Worm (Caenorhabditis elegans) whole organism, young adult: Measurements from ENCODE around the gene iars-1.

ENCODE experiments used
- B0019.2 ChIP-seq: fragments of 200-800 bp; sonication (Bioruptor generic); conservative IDR thresholded peaks from 2 replicates; pipeline ENCODE4 v1.3.6; 2022; ENCODE audit warnings: missing genetic modification reagents, missing genetic modification characterization, missing compliant biosample characterization
- C06A6.2 ChIP-seq: fragments of 200-800 bp; sonication (Bioruptor generic); conservative IDR thresholded peaks from 2 replicates; pipeline ENCODE4 v1.3.6; 2022; ENCODE audit warnings: missing genetic modification characterization, missing compliant biosample characterization
- F10E7.11 ChIP-seq: sonication (generic microtip); optimal IDR thresholded peaks from 2 replicates; lab custom pipeline; 2017; ENCODE audit warnings: mild to moderate bottlenecking, missing genetic modification characterization, moderate library complexity, missing compliant biosample characterization
- ceh-91 ChIP-seq: fragments of 200-800 bp; sonication (Bioruptor generic); IDR thresholded peaks from 2 replicates; pipeline ENCODE4 v1.3.6; 2022; ENCODE audit warnings: missing genetic modification reagents, missing genetic modification characterization, missing compliant biosample characterization
- gei-17 ChIP-seq: fragments of 200-800 bp; sonication (Bioruptor generic); optimal IDR thresholded peaks from 2 replicates; lab custom pipeline; 2018; ENCODE audit warnings: mild to moderate bottlenecking, missing genetic modification characterization, missing compliant biosample characterization
- lin-40 ChIP-seq: sonication (generic microtip); optimal IDR thresholded peaks from 2 replicates; lab custom pipeline; 2016; ENCODE audit warnings: missing genetic modification characterization, mild to moderate bottlenecking, missing compliant biosample characterization, missing genotype, missing genetic modification reagents
- snpc-1.3 ChIP-seq: sonication (generic microtip); optimal IDR thresholded peaks from 2 replicates; lab custom pipeline; 2017; ENCODE audit warnings: missing genetic modification characterization, mild to moderate bottlenecking, missing compliant biosample characterization, antibody characterized with exemption, moderate library complexity, missing genotype, missing genetic modification reagents; ENCODE audit not compliant: insufficient read depth
- unc-62 ChIP-seq: fragments of 150-350 bp; optimal IDR thresholded peaks from 2 replicates; lab custom pipeline; 2014; ENCODE audit warnings: missing biosample characterization, missing genetic modification reagents, missing genetic modification characterization
- ztf-3 ChIP-seq: fragments of 200-800 bp; sonication (Bioruptor generic); optimal IDR thresholded peaks from 2 replicates; lab custom pipeline; 2018; ENCODE audit warnings: mild to moderate bottlenecking, missing genetic modification characterization, missing compliant biosample characterization

ce11 chrIV:10337286-10337685 lies 31.1 kb upstream of the iars-1 start:
- TF ChIP-seq unc-62 (GFP tag; lab: Kevin White, UChicago) (no peak), ztf-3 (GFP tag; lab: Kevin White, UChicago) (no peak), lin-40 (tag; lab: Kevin White, UChicago) (no peak), F10E7.11 (tag; lab: Kevin White, UChicago) (no peak), gei-17 (GFP tag; lab: Kevin White, UChicago) (no peak), snpc-1.3 (tag; lab: Kevin White, UChicago) (no peak), C06A6.2 (GFP tag; lab: Robert Waterston, UW) (no peak), ceh-91 (GFP tag; lab: Robert Waterston, UW) (no peak), B0019.2 (GFP tag; lab: Robert Waterston, UW) (no peak)
